Fruit fly (Drosophila melanogaster): ENCODE data around the gene Cox10.

The Cox10 gene

DNA sequence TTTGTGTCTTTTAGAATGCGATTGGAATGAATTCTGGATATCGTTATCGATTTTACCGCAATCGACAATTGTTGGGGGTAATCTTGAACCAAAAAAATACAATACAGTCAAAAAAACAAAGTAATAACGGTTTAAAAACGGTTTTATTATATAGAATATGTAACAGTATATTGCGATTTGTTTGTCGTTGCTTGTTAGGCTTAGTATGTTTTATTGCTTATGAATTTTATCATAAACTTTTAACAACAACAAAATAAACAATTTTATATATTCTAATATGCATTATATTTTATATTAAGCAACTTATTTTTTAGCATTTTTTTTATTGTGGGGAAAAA is 31.5 kb upstream of the Cox10 start, which contains the start of gene CYLD (continued):
- TF ChIP-seq CG6276 (GFP tag; optimal IDR thresholded peaks at IDR 0.05) = no peak
- no peak for TF ChIP-seq Hr38 (GFP tag; optimal IDR thresholded peaks at IDR 0.05)
- peak; percentile 41 for TF ChIP-seq Sox14 (GFP tag; optimal IDR thresholded peaks at IDR 0.05)
- peak; percentile 86 for TF ChIP-seq Eip78C (GFP tag)
- TF ChIP-seq CG8632 (GFP tag; optimal IDR thresholded peaks at IDR 0.05) = peak; percentile 62
- TF ChIP-seq CG6792 (GFP tag; optimal IDR thresholded peaks at IDR 0.05) = peak; percentile 51
- TF ChIP-seq achi (GFP tag; optimal IDR thresholded peaks at IDR 0.05) = peak; percentile 75
- peak; percentile 62 for TF ChIP-seq Met (GFP tag; optimal IDR thresholded peaks at IDR 0.05)
- peak; percentile 75 for TF ChIP-seq esn (GFP tag; optimal IDR thresholded peaks at IDR 0.05)
- TF ChIP-seq CG15336 (GFP tag; IDR thresholded peaks at IDR 0.05) = peak; percentile 85
- peak; percentile 13 for TF ChIP-seq Sox15 (GFP tag; optimal IDR thresholded peaks at IDR 0.05)
- no peak for TF ChIP-seq CG6808 (GFP tag; optimal IDR thresholded peaks at IDR 0.05)
- TF ChIP-seq Blimp-1 (GFP tag; optimal IDR thresholded peaks at IDR 0.05) = no peak
- TF ChIP-seq OdsH (GFP tag; optimal IDR thresholded peaks at IDR 0.05) = peak; percentile 74
- TF ChIP-seq Gug (GFP tag; IDR thresholded peaks at IDR 0.05) = no peak
- peak; percentile 57 for TF ChIP-seq cyc (GFP tag; optimal IDR thresholded peaks at IDR 0.05)
- TF ChIP-seq Hr4 (GFP tag; optimal IDR thresholded peaks at IDR 0.05) = peak; percentile 61

DNA sequence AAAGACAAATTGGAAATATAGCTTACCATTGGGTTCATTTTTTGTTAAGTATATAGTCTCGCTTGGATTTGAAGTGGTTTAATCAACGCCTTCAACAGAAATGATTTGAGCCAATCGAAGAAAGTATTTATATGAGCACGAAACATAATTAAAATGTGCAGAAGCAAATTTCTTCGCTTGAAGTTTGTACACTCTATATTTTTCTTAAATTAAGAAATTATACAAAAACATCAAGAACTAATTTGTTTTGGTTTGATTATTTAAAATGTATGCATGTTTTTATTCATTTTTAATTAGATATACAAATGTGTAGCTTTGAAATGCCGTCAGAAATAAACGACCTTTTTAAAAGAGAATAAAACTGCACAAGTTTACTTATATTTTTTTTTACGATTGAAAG is 29.4 kb upstream of the Cox10 start, which contains the start of gene CG13138:
CG13138 (minus strand) TSS at position 101 of the 400 bp plus-strand sequence.
- TF ChIP-seq CG10631 (GFP tag; optimal IDR thresholded peaks at IDR 0.05) (no peak), Blimp-1 (GFP tag; optimal IDR thresholded peaks at IDR 0.05) (no peak), Eip78C (GFP tag) (peak; percentile 42), net (GFP tag; optimal IDR thresholded peaks at IDR 0.05) (no peak), CG6808 (GFP tag; optimal IDR thresholded peaks at IDR 0.05) (no peak), Eip75B (GFP tag; optimal IDR thresholded peaks at IDR 0.05) (no peak)

DNA sequence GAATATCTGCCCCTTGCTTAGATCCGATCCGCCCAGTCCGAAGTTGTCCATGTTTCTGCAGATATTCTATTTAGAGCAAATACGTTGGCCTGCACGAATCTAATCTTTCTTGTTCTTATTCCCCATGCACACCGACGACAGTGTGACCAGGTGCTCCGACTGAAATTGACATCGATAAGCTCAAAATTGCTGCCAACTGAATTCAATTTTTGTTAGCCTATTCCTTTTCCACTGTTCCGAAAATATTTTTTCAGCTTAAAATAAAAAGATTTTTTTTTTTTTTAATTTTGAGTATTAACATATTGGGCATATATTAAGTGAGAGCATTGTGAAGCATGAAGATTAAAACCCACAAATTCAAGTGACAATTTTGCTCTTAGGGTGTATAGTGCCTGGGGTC is 27.5 kb upstream of the Cox10 start, which contains the start of gene nmd:
nmd (minus strand) TSS at position 162 of the 400 bp plus-strand sequence.
- TF ChIP-seq CG1621 (tag; optimal IDR thresholded peaks at IDR 0.05) (no peak), CG6276 (GFP tag; optimal IDR thresholded peaks at IDR 0.05) (no peak), Eip78C (GFP tag) (peak; percentile 45), OdsH (GFP tag; optimal IDR thresholded peaks at IDR 0.05) (no peak), Hr39 (GFP tag; optimal IDR thresholded peaks at IDR 0.05) (no peak), Sox14 (GFP tag; optimal IDR thresholded peaks at IDR 0.05) (peak; percentile 34), esn (GFP tag; optimal IDR thresholded peaks at IDR 0.05) (peak; percentile 30), Gug (GFP tag; IDR thresholded peaks at IDR 0.05) (no peak), CG31627 (GFP tag; optimal IDR thresholded peaks at IDR 0.05) (peak; percentile 2), pdm3 (GFP tag; optimal IDR thresholded peaks at IDR 0.05) (no peak), CG4318 (GFP tag; optimal IDR thresholded peaks at IDR 0.05) (no peak)

DNA sequence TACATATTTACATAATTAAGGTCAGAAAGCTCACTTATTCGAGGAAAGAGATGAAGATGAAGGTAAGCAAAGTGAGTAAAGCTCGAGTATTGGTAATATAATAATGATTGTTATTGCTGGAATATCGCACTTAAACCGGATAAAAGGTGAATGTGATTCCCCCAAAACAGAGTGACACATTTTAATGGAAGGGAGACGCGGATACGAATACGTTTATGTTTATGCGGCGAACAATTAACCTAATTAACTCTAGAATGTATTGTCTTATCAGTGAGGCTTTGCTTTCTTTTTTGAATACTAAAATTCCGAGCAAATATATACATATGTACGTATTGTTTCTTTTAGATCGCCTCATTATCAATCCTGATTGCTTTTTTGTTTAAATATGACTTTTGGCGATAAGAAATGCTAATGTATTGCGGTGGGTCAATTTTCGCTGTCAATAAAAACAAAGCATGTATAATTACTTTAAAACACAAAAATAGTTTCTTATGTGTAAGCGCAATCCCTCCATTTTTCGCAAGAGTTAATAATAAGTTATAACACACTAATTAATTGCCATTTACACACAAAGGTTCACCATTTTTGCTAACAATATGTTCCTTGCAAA is 25.6 kb upstream of the Cox10 start:
- TF ChIP-seq CG3919 (GFP tag; optimal IDR thresholded peaks at IDR 0.05) (no peak), Eip78C (GFP tag) (peak; percentile 39)

DNA sequence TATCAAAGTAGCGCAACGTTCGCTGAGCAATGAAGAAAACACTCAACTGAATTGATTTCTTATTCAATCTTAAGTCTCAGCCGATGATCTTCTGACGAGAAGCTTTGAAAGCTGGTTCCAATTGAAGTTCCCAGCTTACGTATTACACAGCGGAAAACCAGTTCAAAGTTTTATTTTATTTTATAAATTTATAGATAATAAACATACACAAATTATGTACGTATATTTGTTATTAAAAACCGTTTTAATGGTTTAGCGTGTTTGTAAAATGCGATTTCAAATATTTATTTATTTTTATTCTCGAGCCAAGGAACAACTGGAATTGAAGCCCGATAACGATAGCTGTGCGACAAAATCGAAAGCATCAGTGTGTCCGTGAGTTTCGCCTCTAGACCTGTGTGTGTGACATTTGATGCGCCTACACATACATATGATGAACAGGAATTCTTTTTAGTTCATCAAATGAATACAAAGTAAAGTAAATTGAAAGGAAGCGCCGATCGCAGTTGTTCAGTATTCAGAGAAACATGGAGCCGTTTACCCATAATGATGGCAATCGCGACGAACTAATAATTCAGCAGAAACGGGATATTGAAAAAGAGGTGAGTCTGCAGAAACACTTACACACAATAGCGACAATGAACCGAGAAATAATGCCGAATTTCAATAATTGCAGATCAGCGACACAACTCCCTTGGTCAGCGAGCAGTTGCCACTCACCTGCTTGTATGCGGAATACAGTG is 24.6 kb upstream of the Cox10 start, which contains the start of the genes CG5390 and CG4968:
CG5390 (minus strand) TSS at position 77 of the 743 bp plus-strand sequence.
CG4968 (plus strand) TSS at position 405 of the 743 bp plus-strand sequence.
- no peak for TF ChIP-seq CG10669 (GFP tag; optimal IDR thresholded peaks at IDR 0.05)
- peak; percentile 46 for TF ChIP-seq CG6854 (GFP tag; optimal IDR thresholded peaks at IDR 0.05)
- TF ChIP-seq CG11294 (GFP tag; IDR thresholded peaks at IDR 0.05) = no peak; the same call in 1 of the 2 replicates
- TF ChIP-seq cyc (GFP tag; optimal IDR thresholded peaks at IDR 0.05) = peak; percentile 55
- TF ChIP-seq svp (GFP tag) = no peak
- TF ChIP-seq esn (GFP tag; optimal IDR thresholded peaks at IDR 0.05) = peak; percentile 77
- TF ChIP-seq CG16779 (tag; optimal IDR thresholded peaks at IDR 0.05) = no peak
- TF ChIP-seq CG31627 (GFP tag; optimal IDR thresholded peaks at IDR 0.05) = peak; percentile 51
- peak; percentile 76 for TF ChIP-seq Met (GFP tag; optimal IDR thresholded peaks at IDR 0.05)
- TF ChIP-seq Hr39 (GFP tag; optimal IDR thresholded peaks at IDR 0.05) = no peak
- peak; percentile 80 for TF ChIP-seq CG10631 (GFP tag; optimal IDR thresholded peaks at IDR 0.05)
- peak; percentile 61 for TF ChIP-seq lz (GFP tag; optimal IDR thresholded peaks at IDR 0.05)
- TF ChIP-seq dac (GFP tag; optimal IDR thresholded peaks at IDR 0.05) = peak; percentile 59
- peak; percentile 70 for TF ChIP-seq CG34406 (GFP tag; optimal IDR thresholded peaks at IDR 0.05)
- peak; percentile 62 for TF ChIP-seq Sox14 (GFP tag; optimal IDR thresholded peaks at IDR 0.05)
- TF ChIP-seq Ets96B (tag; optimal IDR thresholded peaks at IDR 0.05) = peak; percentile 77
- TF ChIP-seq fkh (GFP tag; optimal IDR thresholded peaks at IDR 0.05) = no peak
- peak; percentile 74 for TF ChIP-seq Hr4 (GFP tag; optimal IDR thresholded peaks at IDR 0.05)
- TF ChIP-seq vri (GFP tag; optimal IDR thresholded peaks at IDR 0.05) = peak; percentile 70
- peak; percentile 74; the same call in 2 of the 3 replicates for TF ChIP-seq CG8119 (GFP tag; IDR thresholded peaks at IDR 0.05)
- TF ChIP-seq CG3032 (tag; optimal IDR thresholded peaks at IDR 0.05) = peak; percentile 74
- TF ChIP-seq Blimp-1 (GFP tag; optimal IDR thresholded peaks at IDR 0.05) = peak; percentile 56
- peak; percentile 58 for TF ChIP-seq Eip75B (GFP tag; optimal IDR thresholded peaks at IDR 0.05)
- TF ChIP-seq spab (GFP tag; optimal IDR thresholded peaks at IDR 0.05) = no peak

Data from whole organism, prepupa.